Worm (Caenorhabditis elegans): ENCODE results near the gene math-24.

DNA sequence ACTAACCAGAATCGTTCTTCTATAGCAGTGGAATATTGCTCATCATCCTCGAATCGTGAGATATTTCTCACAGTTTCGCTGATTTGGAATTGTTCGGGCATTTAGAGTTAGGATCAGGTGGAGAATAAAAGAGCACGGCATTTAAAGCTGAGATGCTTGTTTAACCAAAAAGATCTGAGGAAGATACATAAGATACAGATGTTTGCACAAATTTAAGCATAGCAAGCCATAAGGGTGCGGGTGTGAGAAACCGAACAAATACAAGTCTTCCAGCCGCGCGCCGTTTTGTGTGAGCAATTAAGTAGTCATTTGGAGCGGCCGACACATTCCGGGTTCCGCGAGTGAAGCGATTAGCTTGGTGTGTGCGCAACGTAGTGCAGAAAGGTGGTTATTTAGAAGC, 13.7 kb upstream of the math-24 start, which contains the start of gene math-7:
- TF ChIP-seq flt-1 (GFP tag; IDR thresholded peaks at IDR 0.05) = no peak
- no peak for TF ChIP-seq ama-1 (optimal IDR thresholded peaks at IDR 0.05)
- TF ChIP-seq hmbx-1 (tag; optimal IDR thresholded peaks at IDR 0.05) = no peak
- no peak for TF ChIP-seq ceh-36 (tag; optimal IDR thresholded peaks at IDR 0.05)
- TF ChIP-seq ets-7 (tag; optimal IDR thresholded peaks at IDR 0.05) = no peak
- no peak for TF ChIP-seq tbx-37 (GFP tag; conservative IDR thresholded peaks at IDR 0.05)
